Fruit fly (Drosophila melanogaster) whole organism, prepupa: ENCODE measurements around the gene CG12011.
A peak's percentile ranks its signal among the peaks of the same experiment; 100 is the strongest.

Experiments used
- Blimp-1 ChIP-seq: fragments of 200-800 bp; sonication (Bioruptor generic); optimal IDR thresholded peaks from 3 replicates; lab custom pipeline; 2017; ENCODE audit warnings: missing biosample characterization, missing genetic modification characterization, mild to moderate bottlenecking, moderate library complexity, missing genetic modification reagents
- CG10669 ChIP-seq: fragments of 200-800 bp; sonication (Bioruptor generic); optimal IDR thresholded peaks from 3 replicates; lab custom pipeline; 2018; ENCODE audit warnings: missing biosample characterization, mild to moderate bottlenecking, missing genetic modification characterization, moderate library complexity
- CG11902 ChIP-seq: fragments of 200-800 bp; sonication (Bioruptor generic); optimal IDR thresholded peaks from 3 replicates; lab custom pipeline; 2016; ENCODE audit warnings: missing biosample characterization, missing genetic modification characterization
- CG15336 ChIP-seq: fragments of 200-800 bp; sonication (Bioruptor generic); IDR thresholded peaks from 2 replicates; pipeline ENCODE4 v1.3.6; 2022; ENCODE audit warnings: missing biosample characterization, missing genetic modification characterization
- CG1621 ChIP-seq: fragments of 200-800 bp; sonication (Bioruptor generic); optimal IDR thresholded peaks from 3 replicates; lab custom pipeline; 2018; ENCODE audit warnings: missing biosample characterization, mild to moderate bottlenecking, missing genetic modification characterization
- CG3032 ChIP-seq: fragments of 200-800 bp; optimal IDR thresholded peaks from 2 replicates; lab custom pipeline; 2019; ENCODE audit warnings: missing biosample characterization, mild to moderate bottlenecking, missing genetic modification characterization, moderate library complexity
- CG31627 ChIP-seq: fragments of 200-800 bp; sonication (Bioruptor generic); optimal IDR thresholded peaks from 3 replicates; lab custom pipeline; 2016; ENCODE audit warnings: missing biosample characterization, missing genetic modification characterization
- CG32006 ChIP-seq: fragments of 200-800 bp; sonication (Bioruptor generic); optimal IDR thresholded peaks from 3 replicates; lab custom pipeline; 2017; ENCODE audit warnings: missing biosample characterization, mild to moderate bottlenecking, missing genetic modification characterization
- CG6163 ChIP-seq: fragments of 200-800 bp; sonication (Bioruptor generic); IDR thresholded peaks from 3 replicates; pipeline ENCODE4 v1.3.6; 2022; ENCODE audit warnings: missing biosample characterization, missing genetic modification characterization
- CG6276 ChIP-seq: fragments of 200-800 bp; sonication (Bioruptor generic); optimal IDR thresholded peaks from 2 replicates; lab custom pipeline; 2017; ENCODE audit warnings: missing biosample characterization, mild to moderate bottlenecking, missing genetic modification characterization
- CG6792 ChIP-seq: fragments of 200-800 bp; sonication (Bioruptor generic); optimal IDR thresholded peaks from 3 replicates; lab custom pipeline; 2016; ENCODE audit warnings: missing biosample characterization, missing genetic modification characterization
- CG6808 ChIP-seq: fragments of 200-800 bp; sonication (Bioruptor generic); optimal IDR thresholded peaks from 3 replicates; lab custom pipeline; 2017; ENCODE audit warnings: missing biosample characterization, missing genetic modification characterization, mild to moderate bottlenecking, moderate library complexity, missing genetic modification reagents
- CG6854 ChIP-seq: fragments of 200-800 bp; sonication (Bioruptor generic); optimal IDR thresholded peaks from 2 replicates; lab custom pipeline; 2017; ENCODE audit warnings: missing biosample characterization, mild to moderate bottlenecking, missing genetic modification characterization
- CG8119 ChIP-seq: fragments of 200-800 bp; sonication (Bioruptor generic); IDR thresholded peaks from 3 replicates; pipeline ENCODE4 v1.3.6; 2022; ENCODE audit warnings: missing biosample characterization, missing genetic modification characterization
- CG8319 ChIP-seq: fragments of 200-800 bp; sonication (Bioruptor generic); optimal IDR thresholded peaks from 3 replicates; lab custom pipeline; 2016; ENCODE audit warnings: missing biosample characterization, missing genetic modification characterization
- CG9139 ChIP-seq: fragments of 200-800 bp; sonication (Bioruptor generic); optimal IDR thresholded peaks from 3 replicates; lab custom pipeline; 2017; ENCODE audit warnings: missing biosample characterization, mild to moderate bottlenecking, missing genetic modification characterization
- Eip75B ChIP-seq: fragments of 200-800 bp; sonication (Bioruptor generic); optimal IDR thresholded peaks from 3 replicates; lab custom pipeline; 2016; ENCODE audit warnings: missing biosample characterization, missing genetic modification characterization
- Eip78C ChIP-seq: fragments of 200-800 bp; sonication (Bioruptor generic); peaks from one replicate; lab custom pipeline; 2016; ENCODE audit warnings: missing biosample characterization, missing genetic modification characterization
- Eip93F ChIP-seq: fragments of 200-800 bp; sonication (Bioruptor generic); optimal IDR thresholded peaks from 2 replicates; lab custom pipeline; 2016; ENCODE audit warnings: missing biosample characterization, mild to moderate bottlenecking, missing genetic modification characterization
- Ets96B ChIP-seq: fragments of 200-800 bp; optimal IDR thresholded peaks from 2 replicates; lab custom pipeline; 2019; ENCODE audit warnings: missing biosample characterization, mild to moderate bottlenecking, missing genetic modification characterization, moderate library complexity
- Gug ChIP-seq: fragments of 200-800 bp; sonication (Bioruptor generic); IDR thresholded peaks from 2 replicates; pipeline ENCODE4 v1.3.6; 2022; ENCODE audit warnings: missing biosample characterization, missing genetic modification characterization
- Hr4 ChIP-seq: fragments of 200-800 bp; sonication (Bioruptor generic); optimal IDR thresholded peaks from 3 replicates; lab custom pipeline; 2016; ENCODE audit warnings: missing biosample characterization, missing genetic modification characterization
- Lpt ChIP-seq: fragments of 200-800 bp; sonication (Bioruptor generic); optimal IDR thresholded peaks from 3 replicates; lab custom pipeline; 2016; ENCODE audit warnings: missing biosample characterization, missing genetic modification characterization
- Met ChIP-seq: fragments of 200-800 bp; sonication (Bioruptor generic); optimal IDR thresholded peaks from 3 replicates; lab custom pipeline; 2016; ENCODE audit warnings: missing biosample characterization, missing genetic modification characterization
- OdsH ChIP-seq: fragments of 200-800 bp; sonication (Bioruptor generic); optimal IDR thresholded peaks from 3 replicates; lab custom pipeline; 2016; ENCODE audit warnings: missing biosample characterization, missing genetic modification characterization
- Smox ChIP-seq: fragments of 200-800 bp; sonication (Bioruptor generic); optimal IDR thresholded peaks from 3 replicates; lab custom pipeline; 2016; ENCODE audit warnings: missing biosample characterization, missing genetic modification characterization
- Sox102F ChIP-seq: fragments of 200-800 bp; sonication (Bioruptor generic); optimal IDR thresholded peaks from 2 replicates; lab custom pipeline; 2016; ENCODE audit warnings: missing biosample characterization, mild to moderate bottlenecking, missing genetic modification characterization
- Sox14 ChIP-seq: fragments of 200-800 bp; sonication (Bioruptor generic); optimal IDR thresholded peaks from 3 replicates; lab custom pipeline; 2016; ENCODE audit warnings: missing biosample characterization, missing genetic modification characterization
- Sox15 ChIP-seq: fragments of 200-800 bp; sonication (Bioruptor generic); optimal IDR thresholded peaks from 3 replicates; lab custom pipeline; 2016; ENCODE audit warnings: missing biosample characterization, missing genetic modification characterization
- achi ChIP-seq: fragments of 200-800 bp; sonication (Bioruptor generic); optimal IDR thresholded peaks from 3 replicates; lab custom pipeline; 2016; ENCODE audit warnings: missing biosample characterization, missing genetic modification characterization
- acj6 ChIP-seq: fragments of 200-800 bp; sonication (Bioruptor generic); optimal IDR thresholded peaks from 3 replicates; lab custom pipeline; 2016; ENCODE audit warnings: missing biosample characterization, missing genetic modification characterization
- cyc ChIP-seq: fragments of 200-800 bp; sonication (Bioruptor generic); optimal IDR thresholded peaks from 3 replicates; lab custom pipeline; 2016; ENCODE audit warnings: missing biosample characterization, missing genetic modification characterization
- dac ChIP-seq: fragments of 200-800 bp; sonication (Bioruptor generic); optimal IDR thresholded peaks from 2 replicates; lab custom pipeline; 2017; ENCODE audit warnings: missing biosample characterization, mild to moderate bottlenecking, missing genetic modification characterization
- dsx ChIP-seq: fragments of 200-800 bp; optimal IDR thresholded peaks from 3 replicates; lab custom pipeline; 2019; ENCODE audit warnings: missing biosample characterization, mild to moderate bottlenecking, missing genetic modification characterization, moderate library complexity; ENCODE audit not compliant: poor library complexity, severe bottlenecking
- eg ChIP-seq: fragments of 200-800 bp; sonication (Bioruptor generic); IDR thresholded peaks from 3 replicates; pipeline ENCODE4 v1.3.6; 2022; ENCODE audit warnings: missing biosample characterization, missing genetic modification characterization
- esn ChIP-seq: fragments of 200-800 bp; sonication (Bioruptor generic); optimal IDR thresholded peaks from 2 replicates; lab custom pipeline; 2016; ENCODE audit warnings: missing biosample characterization, mild to moderate bottlenecking, missing genetic modification characterization, moderate library complexity
- fkh ChIP-seq: fragments of 200-800 bp; sonication (Bioruptor generic); optimal IDR thresholded peaks from 3 replicates; lab custom pipeline; 2017; ENCODE audit warnings: missing biosample characterization, mild to moderate bottlenecking, missing genetic modification characterization, moderate library complexity
- lz ChIP-seq: fragments of 200-800 bp; sonication (Bioruptor generic); optimal IDR thresholded peaks from 3 replicates; lab custom pipeline; 2016; ENCODE audit warnings: missing biosample characterization, missing genetic modification characterization
- net ChIP-seq: fragments of 200-800 bp; sonication (Bioruptor generic); optimal IDR thresholded peaks from 3 replicates; lab custom pipeline; 2016; ENCODE audit warnings: missing biosample characterization, missing genetic modification characterization
- pdm3 ChIP-seq: fragments of 200-800 bp; sonication (Bioruptor generic); optimal IDR thresholded peaks from 3 replicates; lab custom pipeline; 2016; ENCODE audit warnings: missing biosample characterization, missing genetic modification characterization
- salr ChIP-seq, 2 experiments: fragments of 200-800 bp; sonication (Bioruptor generic); optimal IDR thresholded peaks; 3 replicates each; lab custom pipeline; 2016 to 2018; ENCODE audit warnings: missing biosample characterization in 2 of 2, missing genetic modification characterization in 2 of 2, mild to moderate bottlenecking in 1 of 2
- ss ChIP-seq, 2 experiments: fragments of 200-800 bp; sonication (Bioruptor generic); optimal IDR thresholded peaks; 2 replicates in 1 of 2; 3 replicates in 1 of 2; lab custom pipeline; 2017 to 2018; ENCODE audit warnings: mild to moderate bottlenecking in 2 of 2, missing biosample characterization in 2 of 2, missing genetic modification characterization in 2 of 2, moderate library complexity in 1 of 2
- svp ChIP-seq: fragments of 200-800 bp; sonication (Bioruptor generic); peaks from one replicate; lab custom pipeline; 2016; ENCODE audit warnings: missing biosample characterization, missing genetic modification characterization
- topi ChIP-seq: fragments of 200-800 bp; sonication (Bioruptor generic); optimal IDR thresholded peaks from 3 replicates; lab custom pipeline; 2016; ENCODE audit warnings: missing biosample characterization, missing genetic modification characterization
- vri ChIP-seq: fragments of 200-800 bp; sonication (Bioruptor generic); optimal IDR thresholded peaks from 3 replicates; lab custom pipeline; 2016; ENCODE audit warnings: missing biosample characterization, mild to moderate bottlenecking, missing genetic modification characterization

The CG12011 gene

DNA sequence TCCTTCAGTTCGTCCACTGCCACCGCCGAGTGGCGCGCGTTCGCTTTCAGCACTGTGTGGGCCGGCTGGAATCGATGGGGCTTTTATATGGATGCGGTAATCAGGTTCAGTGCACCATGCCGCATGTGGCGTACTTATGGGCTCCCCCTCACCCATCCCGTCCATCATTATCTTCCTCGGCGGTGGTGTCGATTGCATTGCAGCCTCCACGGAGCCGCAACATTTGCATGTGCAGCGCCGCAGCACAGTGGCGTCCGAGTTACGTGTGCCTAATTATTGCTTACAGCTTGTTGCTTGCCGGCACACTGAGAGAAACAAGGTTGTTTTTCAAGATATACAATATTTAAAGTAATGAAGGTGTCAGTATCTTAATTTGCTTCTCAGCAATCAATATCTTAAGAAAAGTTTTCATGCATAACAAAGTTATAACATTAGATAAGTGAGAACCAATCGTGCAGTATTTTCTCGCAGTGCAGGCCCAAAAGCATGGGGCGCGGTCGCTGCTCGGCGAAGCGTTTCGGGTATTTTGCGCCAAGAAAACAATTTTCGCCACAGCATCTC is 8.0 kb downstream of the CG12011 start, which contains the start of gene CG13931 (continued):
- TF ChIP-seq svp (GFP tag; lab: Kevin White, UChicago), result peak; percentile 82
- peak; percentile 83 for TF ChIP-seq CG6163 (GFP tag; lab: Robert Waterston, UW)
- peak; percentile 37 for TF ChIP-seq Sox15 (GFP tag; lab: Kevin White, UChicago)
- TF ChIP-seq dac (GFP tag; lab: Kevin White, UChicago), result peak; percentile 25
- TF ChIP-seq CG6808 (GFP tag; lab: Kevin White, UChicago), result peak; percentile 62
- no peak for TF ChIP-seq Eip93F (GFP tag; lab: Kevin White, UChicago)
- no peak for TF ChIP-seq Blimp-1 (GFP tag; lab: Kevin White, UChicago)
- TF ChIP-seq achi, result peak; percentile 53
- TF ChIP-seq Eip78C (GFP tag; lab: Kevin White, UChicago), result peak; percentile 90
- TF ChIP-seq dsx (GFP tag; lab: Kevin White, UChicago), result peak; percentile 53
- peak; percentile 82 for TF ChIP-seq CG8119 (GFP tag; lab: Robert Waterston, UW)
- TF ChIP-seq Lpt (GFP tag; lab: Kevin White, UChicago), result peak; percentile 62
- peak; percentile 54 for TF ChIP-seq CG3032 (tag; lab: Kevin White, UChicago)

DNA sequence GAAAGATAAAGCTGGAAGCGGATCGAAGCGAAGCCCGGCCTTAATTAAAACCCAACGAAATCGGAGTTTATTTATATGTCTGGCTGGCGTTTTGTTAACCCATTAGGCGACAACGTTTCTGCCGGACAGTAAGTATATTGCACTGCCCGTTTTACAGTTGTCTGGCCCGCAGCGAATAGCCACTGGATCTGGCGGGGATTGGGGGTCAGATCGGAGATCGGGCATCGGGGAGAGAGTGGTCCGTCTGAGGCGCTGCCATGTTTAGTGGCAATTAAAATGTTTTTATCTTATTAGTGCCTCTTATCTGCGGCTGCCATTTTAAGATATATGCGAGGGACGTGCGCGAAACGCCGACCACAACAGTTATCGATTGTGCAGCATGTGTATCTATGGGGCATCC is 14.7 kb downstream of the CG12011 start:
- TF ChIP-seq ss (GFP tag; optimal IDR thresholded peaks at IDR 0.05; lab: Kevin White, UChicago) (no peak), Met (no peak), Sox102F (GFP tag; lab: Kevin White, UChicago) (no peak), vri (GFP tag; lab: Kevin White, UChicago) (no peak), CG6854 (GFP tag; lab: Kevin White, UChicago) (no peak), CG6792 (GFP tag; lab: Kevin White, UChicago) (no peak), OdsH (GFP tag; lab: Kevin White, UChicago) (no peak), lz (GFP tag; lab: Kevin White, UChicago) (no peak), Eip93F (GFP tag; lab: Kevin White, UChicago) (no peak), CG9139 (no peak), net (GFP tag; lab: Kevin White, UChicago) (no peak), salr (GFP tag; optimal IDR thresholded peaks at IDR 0.05; lab: Kevin White, UChicago) (no peak), dac (GFP tag; lab: Kevin White, UChicago) (no peak), Gug (no peak), Hr4 (GFP tag; lab: Kevin White, UChicago) (no peak), Ets96B (no peak), achi (no peak), fkh (GFP tag; lab: Kevin White, UChicago) (no peak), Sox14 (GFP tag; lab: Kevin White, UChicago) (no peak), CG32006 (GFP tag; lab: Kevin White, UChicago) (no peak)
- TF ChIP-seq, all 60 proteins: peak for 0

DNA sequence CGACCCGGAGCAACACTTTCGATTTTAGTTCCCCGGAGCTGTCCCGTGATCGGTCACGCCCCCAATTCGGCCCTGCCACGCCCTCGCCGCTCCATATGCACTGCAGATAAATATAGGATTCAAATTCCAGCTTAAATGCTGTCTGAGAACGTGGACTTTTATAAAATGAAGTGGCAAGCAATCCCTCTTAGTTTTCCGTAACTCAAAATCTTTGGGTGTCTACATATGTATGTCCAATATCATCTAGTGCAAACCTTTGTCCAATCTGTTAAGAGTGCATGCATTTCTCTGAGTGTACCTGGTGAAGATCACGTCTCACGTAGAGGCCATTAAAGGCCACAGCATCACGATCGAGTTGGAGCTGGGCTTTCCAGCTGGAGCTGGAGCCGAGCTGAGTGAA is 16.1 kb downstream of the CG12011 start:
- TF ChIP-seq CG10669 (GFP tag; lab: Kevin White, UChicago) (peak; percentile 49), CG8119 (GFP tag; lab: Robert Waterston, UW) (peak; percentile 50; the same call in 1 of the 3 replicates), Eip75B (GFP tag; lab: Kevin White, UChicago) (peak; percentile 53), esn (GFP tag; lab: Kevin White, UChicago) (peak; percentile 11), eg (GFP tag; lab: Robert Waterston, UW) (peak; percentile 46; the same call in 1 of the 3 replicates), Ets96B (peak; percentile 41), Met (peak; percentile 28), CG9139 (no peak), CG1621 (peak; percentile 22), CG31627 (GFP tag; lab: Kevin White, UChicago) (peak; percentile 33), CG3032 (tag; lab: Kevin White, UChicago) (peak; percentile 15), CG6808 (GFP tag; lab: Kevin White, UChicago) (peak; percentile 20), ss (GFP tag; optimal IDR thresholded peaks at IDR 0.05; lab: Kevin White, UChicago) (no peak), CG11902 (GFP tag; lab: Kevin White, UChicago) (peak; percentile 5), dac (GFP tag; lab: Kevin White, UChicago) (no peak), svp (GFP tag; lab: Kevin White, UChicago) (peak; percentile 78), Hr4 (GFP tag; lab: Kevin White, UChicago) (no peak), CG6276 (GFP tag; lab: Kevin White, UChicago) (no peak), CG6854 (GFP tag; lab: Kevin White, UChicago) (no peak), topi (GFP tag; lab: Kevin White, UChicago) (peak; percentile 53), Sox14 (GFP tag; lab: Kevin White, UChicago) (peak; percentile 23), CG15336 (GFP tag; lab: Robert Waterston, UW) (peak; percentile 34; the same call in 1 of the 2 replicates), pdm3 (GFP tag; lab: Kevin White, UChicago) (peak; percentile 16), CG8319 (GFP tag; lab: Kevin White, UChicago) (no peak), Eip78C (GFP tag; lab: Kevin White, UChicago) (peak; percentile 74), acj6 (GFP tag; lab: Kevin White, UChicago) (peak; percentile 34), Smox (GFP tag; lab: Kevin White, UChicago) (peak; percentile 37), cyc (GFP tag; lab: Kevin White, UChicago) (peak; percentile 49), CG6163 (GFP tag; lab: Robert Waterston, UW) (peak; percentile 58; the same call in 1 of the 3 replicates), dsx (GFP tag; lab: Kevin White, UChicago) (no peak)
